Worm (Caenorhabditis elegans) whole organism, L3 larva: Measurements from ENCODE around the gene cki-2.

Experiments used
- R02D3.7 ChIP-seq: fragments of 150-350 bp; optimal IDR thresholded peaks from 2 replicates; lab custom pipeline; 2014; ENCODE audit warnings: missing biosample characterization, missing genetic modification characterization
- ceh-28 ChIP-seq: fragments of 150-350 bp; optimal IDR thresholded peaks from 2 replicates; lab custom pipeline; 2014; ENCODE audit warnings: missing biosample characterization, missing genetic modification reagents, missing genetic modification characterization
- daf-12 ChIP-seq: fragments of 150-350 bp; optimal IDR thresholded peaks from 2 replicates; lab custom pipeline; 2014; ENCODE audit warnings: missing biosample characterization, missing genetic modification reagents, missing genetic modification characterization
- egl-27 ChIP-seq: sonication (generic microtip); optimal IDR thresholded peaks from 4 replicates; lab custom pipeline; 2017; ENCODE audit warnings: missing biosample characterization, missing genetic modification reagents, missing genetic modification characterization
- elt-1 ChIP-seq: fragments of 150-350 bp; optimal IDR thresholded peaks from 2 replicates; lab custom pipeline; 2014; ENCODE audit warnings: missing biosample characterization, missing genetic modification characterization
- elt-3 ChIP-seq, 3 experiments: fragments of 150-350 bp in 1 of 3; sonication (generic microtip) in 2 of 3; optimal IDR thresholded peaks; 2 replicates in 2 of 3; 4 replicates in 1 of 3; lab custom pipeline; 2014 to 2017; ENCODE audit warnings: missing biosample characterization in 3 of 3, missing genetic modification characterization in 3 of 3
- fkh-10 ChIP-seq: sonication (generic microtip); optimal IDR thresholded peaks from 2 replicates; lab custom pipeline; 2017; ENCODE audit warnings: missing biosample characterization, missing genetic modification reagents, missing genetic modification characterization
- nhr-11 ChIP-seq: fragments of 150-350 bp; optimal IDR thresholded peaks from 2 replicates; lab custom pipeline; 2014; ENCODE audit warnings: missing biosample characterization, missing genetic modification characterization
- nhr-12 ChIP-seq: fragments of 150-350 bp; optimal IDR thresholded peaks from 2 replicates; lab custom pipeline; 2014; ENCODE audit warnings: missing biosample characterization, missing genetic modification characterization
- nhr-237 ChIP-seq: fragments of 150-350 bp; optimal IDR thresholded peaks from 2 replicates; lab custom pipeline; 2014; ENCODE audit warnings: missing biosample characterization, missing genetic modification characterization
- pha-4 ChIP-seq: fragments of 150-350 bp; optimal IDR thresholded peaks from 2 replicates; lab custom pipeline; 2014; ENCODE audit warnings: missing biosample characterization, missing genetic modification reagents, missing genetic modification characterization

DNA sequence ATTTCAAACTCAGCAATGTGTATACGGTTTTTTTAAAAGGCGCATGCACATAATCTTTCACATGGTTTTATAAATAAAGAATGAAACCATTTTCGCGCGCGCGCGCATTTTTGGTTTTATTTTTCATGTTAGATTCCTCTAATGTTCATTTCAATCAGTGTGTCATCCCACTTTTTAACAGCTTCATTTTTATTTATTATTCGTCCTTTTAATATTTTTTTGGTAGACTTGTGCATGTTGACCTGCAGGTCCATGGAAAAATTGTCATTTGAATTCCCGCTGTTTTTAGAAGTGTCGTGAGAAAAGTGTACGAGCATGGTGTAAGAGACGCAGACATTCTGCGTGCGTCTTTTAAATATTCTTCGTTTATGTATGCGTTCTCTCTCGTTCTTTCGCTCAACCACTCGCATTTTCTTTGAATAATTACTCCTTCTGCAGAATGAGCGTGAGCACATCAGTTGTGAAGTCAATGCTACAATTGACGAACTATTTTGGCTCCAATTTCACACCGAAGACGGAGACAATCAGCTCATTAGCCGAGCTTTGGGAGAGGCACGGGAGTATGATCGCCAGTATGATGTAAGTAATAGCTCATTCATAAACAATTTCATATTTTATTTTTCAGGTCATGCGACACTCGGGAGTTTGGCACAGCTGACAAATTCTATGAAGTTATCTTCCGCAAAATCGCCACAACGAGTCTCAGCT is 44.1 kb downstream of the cki-2 start, which contains the start of gene lin-5:
- TF ChIP-seq daf-12 (tag; lab: Kevin White, UChicago) = no peak
- no peak for TF ChIP-seq egl-27 (tag; lab: Kevin White, UChicago)
- no peak for TF ChIP-seq nhr-237 (tag; lab: Kevin White, UChicago)
- TF ChIP-seq fkh-10 (GFP tag; lab: Kevin White, UChicago) = no peak
- TF ChIP-seq nhr-12 (tag; lab: Kevin White, UChicago) = no peak
- no peak for TF ChIP-seq elt-3 (tag; optimal IDR thresholded peaks at IDR 0.05; lab: Kevin White, UChicago)
- no peak for TF ChIP-seq nhr-11
- peak; percentile 57 for TF ChIP-seq pha-4 (tag; lab: Kevin White, UChicago)
- no peak for TF ChIP-seq R02D3.7 (tag; lab: Kevin White, UChicago)
- TF ChIP-seq ceh-28 = no peak
- no peak for TF ChIP-seq elt-1 (tag; lab: Kevin White, UChicago)
